Worm (Caenorhabditis elegans) whole organism, L2 larva: Measurements from ENCODE around the gene ncx-5.

ENCODE experiments used
- aly-2 ChIP-seq: fragments of 150-350 bp; optimal IDR thresholded peaks from 2 replicates; lab custom pipeline; 2014; ENCODE audit warnings: missing biosample characterization, missing genetic modification characterization
- ceh-82 ChIP-seq: fragments of 150-350 bp; optimal IDR thresholded peaks from 2 replicates; lab custom pipeline; 2014; ENCODE audit warnings: missing biosample characterization, missing genetic modification characterization
- nhr-11 ChIP-seq: fragments of 150-350 bp; optimal IDR thresholded peaks from 2 replicates; lab custom pipeline; 2014; ENCODE audit warnings: missing biosample characterization, missing genetic modification characterization
- nhr-237 ChIP-seq: fragments of 150-350 bp; optimal IDR thresholded peaks from 2 replicates; lab custom pipeline; 2014; ENCODE audit warnings: missing biosample characterization, missing genetic modification characterization
- nhr-77 ChIP-seq: fragments of 150-350 bp; optimal IDR thresholded peaks from 2 replicates; lab custom pipeline; 2014; ENCODE audit warnings: missing biosample characterization, missing genetic modification characterization
- skn-1 ChIP-seq: sonication (generic microtip); optimal IDR thresholded peaks from 2 replicates; lab custom pipeline; 2017; ENCODE audit warnings: missing biosample characterization, missing genetic modification characterization
- snpc-4 ChIP-seq: fragments of 150-350 bp; optimal IDR thresholded peaks from 2 replicates; lab custom pipeline; 2014; ENCODE audit warnings: missing biosample characterization, missing genetic modification characterization
- unc-39 ChIP-seq: fragments of 150-350 bp; optimal IDR thresholded peaks from 2 replicates; lab custom pipeline; 2014; ENCODE audit warnings: missing biosample characterization, missing genetic modification characterization
- ztf-4 ChIP-seq: fragments of 150-350 bp; optimal IDR thresholded peaks from 2 replicates; lab custom pipeline; 2014; ENCODE audit warnings: missing biosample characterization, missing genetic modification characterization

ce11 chrV:10496733-10497132 is 6.8 kb upstream of the ncx-5 start, which contains the start of gene C35A5.4:
- TF ChIP-seq ztf-4 (tag; lab: Kevin White, UChicago): no peak
- TF ChIP-seq ceh-82: no peak
- no peak for TF ChIP-seq nhr-77 (tag; lab: Kevin White, UChicago)
- no peak for TF ChIP-seq skn-1 (tag; lab: Kevin White, UChicago)
- TF ChIP-seq nhr-237 (tag; lab: Kevin White, UChicago): no peak
- no peak for TF ChIP-seq nhr-11 (tag; lab: Kevin White, UChicago)
- TF ChIP-seq unc-39 (tag; lab: Kevin White, UChicago): no peak
- no peak for TF ChIP-seq aly-2
- no peak for TF ChIP-seq snpc-4 (tag; lab: Kevin White, UChicago)
